Worm (Caenorhabditis elegans) whole organism, midembryonic: ENCODE measurements around the gene nhr-214.

Experiments used
- T22C8.4 ChIP-seq: fragments of 200-800 bp; sonication (Bioruptor generic); IDR thresholded peaks from 2 replicates; pipeline ENCODE4 v1.3.6; 2022; ENCODE audit warnings: missing genetic modification characterization, missing compliant biosample characterization
- cog-1 ChIP-seq: sonication (generic microtip); optimal IDR thresholded peaks from 2 replicates; lab custom pipeline; 2016; ENCODE audit warnings: missing genetic modification characterization, missing compliant biosample characterization
- flt-1 ChIP-seq: fragments of 200-800 bp; sonication (Bioruptor generic); IDR thresholded peaks from 2 replicates; pipeline ENCODE4 v1.3.6; 2022; ENCODE audit warnings: missing genetic modification characterization, missing compliant biosample characterization
- klf-2 ChIP-seq: fragments of 200-800 bp; sonication (Bioruptor generic); conservative IDR thresholded peaks from 2 replicates; pipeline ENCODE4 v1.3.6; 2022; ENCODE audit warnings: missing genetic modification reagents, missing genetic modification characterization, missing compliant biosample characterization
- med-1 ChIP-seq: sonication (generic microtip); optimal IDR thresholded peaks from 2 replicates; lab custom pipeline; 2017; ENCODE audit warnings: missing genetic modification characterization, mild to moderate bottlenecking, missing compliant biosample characterization, antibody characterized with exemption, missing genetic modification reagents; ENCODE audit not compliant: insufficient read depth
- ref-1 ChIP-seq: fragments of 200-800 bp; sonication (Bioruptor generic); conservative IDR thresholded peaks from 2 replicates; pipeline ENCODE4 v1.3.6; 2022; ENCODE audit warnings: missing genetic modification reagents, missing genetic modification characterization, missing compliant biosample characterization
- tab-1 ChIP-seq: fragments of 200-800 bp; sonication (Bioruptor generic); IDR thresholded peaks from 2 replicates; pipeline ENCODE4 v1.3.6; 2022; ENCODE audit warnings: missing genetic modification characterization, missing compliant biosample characterization
- ztf-23 ChIP-seq: fragments of 200-800 bp; sonication (Bioruptor generic); IDR thresholded peaks from 2 replicates; pipeline ENCODE4 v1.3.6; 2022; ENCODE audit warnings: missing genetic modification reagents, missing genetic modification characterization, missing compliant biosample characterization
- ztf-29 ChIP-seq: fragments of 200-800 bp; sonication (Bioruptor generic); IDR thresholded peaks from 2 replicates; pipeline ENCODE4 v1.3.6; 2022; ENCODE audit warnings: missing genetic modification reagents, missing genetic modification characterization, missing compliant biosample characterization

nhr-214 gene

ce11 chrX:12701963-12702362 is at the start of gene nhr-214:
Gene nhr-214 (minus strand): TSS chrX:12702063.
- TF ChIP-seq ztf-29 (GFP tag; lab: Robert Waterston, UW) (no peak), cog-1 (no peak), ztf-23 (GFP tag; lab: Robert Waterston, UW) (no peak), flt-1 (GFP tag; lab: Robert Waterston, UW) (no peak), tab-1 (GFP tag; lab: Robert Waterston, UW) (no peak), T22C8.4 (no peak), klf-2 (no peak), ref-1 (GFP tag; lab: Robert Waterston, UW) (no peak), med-1 (GFP tag; lab: Kevin White, UChicago) (no peak)

DNA sequence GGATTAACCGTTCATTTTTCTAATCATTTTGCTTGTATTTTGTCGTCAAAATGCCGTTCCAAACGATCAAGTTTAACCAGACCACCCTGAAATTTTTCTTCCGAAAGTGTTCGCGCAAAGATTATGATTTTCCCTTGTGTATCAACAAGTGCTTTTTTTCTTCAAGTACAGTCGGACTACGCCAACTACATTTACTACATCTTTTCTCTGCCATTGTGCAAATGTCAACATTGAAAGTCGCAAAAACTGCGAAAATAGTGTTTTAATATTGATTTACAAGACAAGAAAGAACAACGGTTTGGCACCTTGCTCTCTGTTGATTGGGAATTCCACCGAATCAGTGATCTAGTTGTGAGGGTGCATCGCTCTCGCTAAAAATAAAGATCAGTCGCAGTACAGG is 48.9 kb upstream of the nhr-214 start:
- TF ChIP-seq cog-1 (no peak), T22C8.4 (no peak), ztf-29 (GFP tag; lab: Robert Waterston, UW) (no peak), klf-2 (no peak), ztf-23 (GFP tag; lab: Robert Waterston, UW) (no peak), flt-1 (GFP tag; lab: Robert Waterston, UW) (no peak), ref-1 (GFP tag; lab: Robert Waterston, UW) (no peak), tab-1 (GFP tag; lab: Robert Waterston, UW) (no peak), med-1 (GFP tag; lab: Kevin White, UChicago) (no peak)

DNA sequence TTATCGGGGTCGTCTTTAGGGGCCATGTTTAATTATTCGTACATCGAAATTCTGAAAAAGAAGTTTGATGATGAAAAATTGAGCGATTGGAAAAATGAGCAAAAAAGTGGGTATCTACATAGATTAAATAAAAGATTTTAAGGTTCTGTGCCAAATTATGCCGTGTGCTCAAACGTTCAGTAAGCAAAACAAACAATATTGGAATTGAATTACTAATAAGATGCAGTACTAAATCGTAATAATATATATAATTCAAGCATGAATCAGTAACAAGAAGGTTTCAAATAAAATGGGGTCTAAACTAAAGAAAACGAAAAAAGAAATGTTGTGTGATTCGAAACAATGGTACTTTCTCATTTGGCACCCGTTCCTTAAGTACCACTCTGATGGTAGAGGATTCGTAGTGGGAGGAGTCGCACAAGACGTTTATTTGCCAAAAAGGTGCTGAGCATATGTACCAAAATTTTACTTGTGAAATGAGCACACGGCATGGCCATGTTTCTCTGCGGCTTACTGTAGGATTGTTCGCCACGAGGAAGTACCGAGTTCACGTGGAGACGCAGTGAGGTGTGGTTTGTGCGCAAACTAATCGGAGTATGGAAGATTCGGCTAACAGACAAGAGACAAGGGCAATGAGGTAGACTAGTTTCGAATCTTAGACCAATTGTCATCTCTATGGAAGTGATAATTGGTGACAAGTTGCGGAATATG is 47.8 kb upstream of the nhr-214 start, which contains the start of gene pgp-14:
Gene pgp-14 (minus strand): TSS at position 51 of the 711 bp plus-strand sequence.
- TF ChIP-seq ref-1 (GFP tag; lab: Robert Waterston, UW) = no peak
- no peak for TF ChIP-seq tab-1 (GFP tag; lab: Robert Waterston, UW)
- no peak for TF ChIP-seq ztf-23 (GFP tag; lab: Robert Waterston, UW)
- TF ChIP-seq ztf-29 (GFP tag; lab: Robert Waterston, UW) = no peak
- no peak for TF ChIP-seq cog-1
- TF ChIP-seq flt-1 (GFP tag; lab: Robert Waterston, UW) = no peak
- no peak for TF ChIP-seq med-1 (GFP tag; lab: Kevin White, UChicago)
- no peak for TF ChIP-seq klf-2
- no peak for TF ChIP-seq T22C8.4

DNA sequence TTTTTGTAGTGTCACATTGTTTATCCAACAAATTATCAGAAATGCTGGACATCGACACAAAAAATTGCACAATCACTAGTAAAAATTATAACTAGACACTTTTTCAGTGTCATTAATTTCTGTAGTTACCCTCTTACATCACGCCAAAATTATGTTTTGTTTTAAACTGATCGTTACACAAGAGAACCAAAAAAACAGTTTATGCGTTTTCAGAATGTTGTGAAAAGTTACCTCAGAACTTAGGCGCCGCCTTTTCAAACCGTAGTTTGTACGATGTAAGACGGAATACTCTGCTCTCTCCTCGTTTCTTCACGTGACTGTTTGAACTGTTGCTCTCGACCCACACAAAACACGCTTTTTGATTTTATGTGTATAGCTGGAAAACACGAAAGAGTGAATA is 36.6 kb upstream of the nhr-214 start, which contains the start of gene pgp-13:
Gene pgp-13 (plus strand): TSS at position 301 of the 400 bp plus-strand sequence.
- no peak for TF ChIP-seq flt-1 (GFP tag; lab: Robert Waterston, UW)
- TF ChIP-seq T22C8.4 = no peak
- no peak for TF ChIP-seq ref-1 (GFP tag; lab: Robert Waterston, UW)
- TF ChIP-seq ztf-29 (GFP tag; lab: Robert Waterston, UW) = no peak
- no peak for TF ChIP-seq med-1 (GFP tag; lab: Kevin White, UChicago)
- TF ChIP-seq tab-1 (GFP tag; lab: Robert Waterston, UW) = no peak
- no peak for TF ChIP-seq cog-1
- TF ChIP-seq klf-2 = no peak
- TF ChIP-seq ztf-23 (GFP tag; lab: Robert Waterston, UW) = no peak

ce11 chrX:12731188-12731857 is 29.5 kb upstream of the nhr-214 start, which contains the start of gene pgp-12:
Gene pgp-12 (plus strand): TSS chrX:12731807.
- TF ChIP-seq cog-1 = no peak
- no peak for TF ChIP-seq klf-2
- TF ChIP-seq ztf-29 (GFP tag; lab: Robert Waterston, UW) = no peak
- TF ChIP-seq ztf-23 (GFP tag; lab: Robert Waterston, UW) = no peak
- no peak for TF ChIP-seq T22C8.4
- TF ChIP-seq med-1 (GFP tag; lab: Kevin White, UChicago) = no peak
- TF ChIP-seq tab-1 (GFP tag; lab: Robert Waterston, UW) = no peak
- TF ChIP-seq flt-1 (GFP tag; lab: Robert Waterston, UW) = no peak
- no peak for TF ChIP-seq ref-1 (GFP tag; lab: Robert Waterston, UW)

- TF ChIP-seq ztf-29 (GFP tag; lab: Robert Waterston, UW) (no peak), klf-2 (no peak), med-1 (GFP tag; lab: Kevin White, UChicago) (no peak)
Measured at ce11 chrX:12730075-12730474, 28.2 kb upstream of the nhr-214 start.

DNA sequence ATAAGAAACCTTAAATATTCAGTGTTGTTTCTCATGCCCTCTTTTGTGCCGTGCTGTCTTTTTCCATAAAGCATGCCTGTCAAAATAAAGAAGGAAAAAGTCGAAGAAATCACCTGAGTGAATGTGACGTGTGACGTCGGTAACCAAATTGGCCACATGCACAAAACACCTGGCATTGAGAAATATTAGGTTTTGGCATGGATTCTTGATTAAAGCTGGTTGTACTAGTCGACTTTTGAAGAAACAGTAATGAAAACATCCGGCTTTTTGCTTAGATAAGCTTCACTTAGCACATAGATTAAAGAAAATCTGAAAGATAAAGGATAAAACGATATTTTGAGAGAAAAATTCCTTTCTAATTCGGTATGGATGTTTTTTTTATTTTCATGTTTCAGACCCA is 24.3 kb upstream of the nhr-214 start:
- no peak for TF ChIP-seq ref-1 (GFP tag; lab: Robert Waterston, UW)
- no peak for TF ChIP-seq med-1 (GFP tag; lab: Kevin White, UChicago)
- TF ChIP-seq T22C8.4 = no peak
- TF ChIP-seq klf-2 = no peak
- TF ChIP-seq flt-1 (GFP tag; lab: Robert Waterston, UW) = no peak
- no peak for TF ChIP-seq ztf-29 (GFP tag; lab: Robert Waterston, UW)
- TF ChIP-seq tab-1 (GFP tag; lab: Robert Waterston, UW) = no peak
- no peak for TF ChIP-seq ztf-23 (GFP tag; lab: Robert Waterston, UW)
- TF ChIP-seq cog-1 = no peak

DNA sequence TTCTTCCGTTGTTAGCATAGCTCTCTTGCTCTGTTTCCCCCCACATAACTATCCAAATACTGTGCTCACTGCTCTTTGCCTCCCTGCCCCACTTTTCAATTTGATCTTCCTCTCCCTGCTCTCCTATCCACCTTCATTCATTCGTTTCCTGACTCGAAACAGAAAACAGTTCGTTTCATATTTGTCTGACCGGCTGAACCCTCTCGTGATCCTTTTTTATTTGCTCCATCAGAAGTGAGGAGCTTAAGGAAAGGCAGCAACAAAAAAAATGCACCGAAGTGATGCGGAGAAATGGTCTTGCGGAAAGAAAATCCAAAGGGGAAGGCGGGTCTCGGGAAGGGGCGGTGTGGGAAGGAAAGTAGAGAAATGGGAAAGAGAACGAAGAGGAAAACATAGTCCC is 19.6 kb upstream of the nhr-214 start:
- TF ChIP-seq ztf-29 (GFP tag; lab: Robert Waterston, UW) (no peak), T22C8.4 (no peak), flt-1 (GFP tag; lab: Robert Waterston, UW) (no peak), klf-2 (no peak), ref-1 (GFP tag; lab: Robert Waterston, UW) (no peak), ztf-23 (GFP tag; lab: Robert Waterston, UW) (no peak), med-1 (GFP tag; lab: Kevin White, UChicago) (no peak), tab-1 (GFP tag; lab: Robert Waterston, UW) (no peak), cog-1 (no peak)

- no peak for TF ChIP-seq klf-2
- TF ChIP-seq cog-1 = no peak
- TF ChIP-seq flt-1 (GFP tag; lab: Robert Waterston, UW) = no peak
- TF ChIP-seq tab-1 (GFP tag; lab: Robert Waterston, UW) = no peak
- no peak for TF ChIP-seq T22C8.4
- TF ChIP-seq med-1 (GFP tag; lab: Kevin White, UChicago) = no peak
- TF ChIP-seq ref-1 (GFP tag; lab: Robert Waterston, UW) = no peak
- TF ChIP-seq ztf-29 (GFP tag; lab: Robert Waterston, UW) = no peak
- TF ChIP-seq ztf-23 (GFP tag; lab: Robert Waterston, UW) = no peak
Measured at ce11 chrX:12713014-12713413, 11.2 kb upstream of the nhr-214 start.
